Fruit fly (Drosophila melanogaster): ENCODE results near the gene CG13728.

The CG13728 gene

DNA sequence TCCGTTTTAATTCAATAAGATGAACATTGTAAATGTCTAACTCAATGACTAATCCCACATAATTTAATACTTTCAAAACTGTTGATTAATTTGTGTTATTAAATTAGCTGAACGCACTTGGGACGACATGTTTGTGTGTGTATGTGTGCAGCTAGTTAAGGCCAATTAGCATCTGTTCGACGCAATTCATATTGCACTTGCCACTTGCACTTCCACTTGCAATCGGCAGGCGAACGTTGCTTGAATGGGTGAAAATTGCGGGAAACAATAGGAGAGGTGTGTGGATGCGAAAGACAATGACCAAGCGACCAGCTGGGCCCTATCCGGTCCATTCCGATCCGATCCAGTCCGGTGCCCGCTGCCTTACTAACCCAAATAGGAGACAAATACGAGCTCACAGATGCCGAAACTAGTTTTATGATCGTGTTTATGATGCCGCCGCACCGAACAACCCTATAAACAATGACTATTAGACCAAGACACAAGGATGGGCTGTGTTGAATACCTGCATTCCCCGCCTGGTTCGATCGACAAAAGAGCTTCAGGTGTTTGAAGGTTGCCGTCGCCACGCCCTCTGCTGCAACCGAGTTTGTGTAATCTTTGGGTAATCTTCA lies 25.1 kb upstream of the CG13728 start:
- TF ChIP-seq Hr96 (GFP tag; optimal IDR thresholded peaks at IDR 0.05) (no peak), CG7101 (tag; optimal IDR thresholded peaks at IDR 0.05) (no peak), CG12768 (GFP tag; optimal IDR thresholded peaks at IDR 0.05) (no peak), CG11617 (GFP tag; optimal IDR thresholded peaks at IDR 0.05) (no peak), ovo (GFP tag; optimal IDR thresholded peaks at IDR 0.05) (no peak), CG1620 (GFP tag; optimal IDR thresholded peaks at IDR 0.05) (no peak), CG14711 (tag; optimal IDR thresholded peaks at IDR 0.05) (no peak), CG5204 (GFP tag; optimal IDR thresholded peaks at IDR 0.05) (no peak), toe (GFP tag; optimal IDR thresholded peaks at IDR 0.05) (no peak)

DNA sequence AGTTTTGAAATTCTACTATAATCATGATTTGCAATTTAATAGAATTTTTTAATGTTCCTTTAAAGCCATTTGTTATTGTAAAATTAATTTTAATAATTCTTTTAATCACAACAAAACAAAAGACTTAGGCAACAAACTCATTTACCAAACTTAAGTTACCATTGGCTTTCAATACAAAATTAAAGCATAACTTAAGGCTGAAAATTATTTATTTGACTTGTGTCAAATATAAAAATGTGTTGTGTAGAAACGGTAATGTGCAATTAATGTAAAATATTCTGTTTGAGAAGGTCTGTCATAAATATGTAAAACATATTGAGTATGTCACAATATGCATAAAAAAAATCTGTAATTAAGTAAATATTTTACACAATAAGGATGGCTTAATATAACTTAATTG lies 24.5 kb upstream of the CG13728 start:
- TF ChIP-seq ovo (GFP tag; optimal IDR thresholded peaks at IDR 0.05) = no peak
- TF ChIP-seq CG7045 (GFP tag; optimal IDR thresholded peaks at IDR 0.05) = no peak
- TF ChIP-seq toe (GFP tag; optimal IDR thresholded peaks at IDR 0.05) = no peak
- TF ChIP-seq CG1620 (GFP tag; optimal IDR thresholded peaks at IDR 0.05) = no peak
- TF ChIP-seq cnc (optimal IDR thresholded peaks at IDR 0.05) = no peak

DNA sequence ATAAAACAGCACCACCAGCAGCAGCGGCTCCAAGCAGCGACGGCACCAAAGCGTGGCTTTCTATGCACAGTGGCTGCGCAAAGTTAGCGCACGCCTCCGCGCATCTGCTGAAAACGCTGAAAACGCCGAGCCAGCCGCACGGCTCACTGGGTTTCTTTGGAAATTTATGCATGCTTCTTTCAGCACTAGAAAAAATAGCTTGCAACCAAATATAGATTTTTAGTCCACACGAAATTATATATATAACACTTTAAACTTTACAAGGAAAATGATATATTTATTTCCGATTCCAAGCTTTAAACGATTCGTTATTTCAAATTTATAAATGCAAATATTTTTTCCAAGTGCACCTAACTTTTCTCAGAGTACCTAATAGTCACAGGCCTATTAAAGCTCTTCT lies 22.1 kb upstream of the CG13728 start:
- TF ChIP-seq pad (GFP tag; optimal IDR thresholded peaks at IDR 0.05) (no peak), CG7045 (GFP tag; optimal IDR thresholded peaks at IDR 0.05) (no peak), ovo (GFP tag; optimal IDR thresholded peaks at IDR 0.05) (no peak), CG33017 (tag; optimal IDR thresholded peaks at IDR 0.05) (no peak), CG7101 (tag; optimal IDR thresholded peaks at IDR 0.05) (no peak), Hr96 (GFP tag; optimal IDR thresholded peaks at IDR 0.05) (no peak), bab1 (GFP tag; optimal IDR thresholded peaks at IDR 0.05) (no peak), Mnt (GFP tag; optimal IDR thresholded peaks at IDR 0.05) (no peak), toe (GFP tag; optimal IDR thresholded peaks at IDR 0.05) (no peak), CG11617 (GFP tag; optimal IDR thresholded peaks at IDR 0.05) (no peak), CG14711 (tag; optimal IDR thresholded peaks at IDR 0.05) (no peak), CG1620 (GFP tag; optimal IDR thresholded peaks at IDR 0.05) (no peak), tj (GFP tag; optimal IDR thresholded peaks at IDR 0.05) (no peak), kay (GFP tag; ENCODE audit: borderline replicate concordance) (no peak), Clk (GFP tag; optimal IDR thresholded peaks at IDR 0.05) (no peak), cic (GFP tag; optimal IDR thresholded peaks at IDR 0.05) (no peak), Crg-1 (GFP tag; optimal IDR thresholded peaks at IDR 0.05) (no peak), CG12768 (GFP tag; optimal IDR thresholded peaks at IDR 0.05) (no peak), CG5204 (GFP tag; optimal IDR thresholded peaks at IDR 0.05) (no peak), cnc (optimal IDR thresholded peaks at IDR 0.05) (no peak)

DNA sequence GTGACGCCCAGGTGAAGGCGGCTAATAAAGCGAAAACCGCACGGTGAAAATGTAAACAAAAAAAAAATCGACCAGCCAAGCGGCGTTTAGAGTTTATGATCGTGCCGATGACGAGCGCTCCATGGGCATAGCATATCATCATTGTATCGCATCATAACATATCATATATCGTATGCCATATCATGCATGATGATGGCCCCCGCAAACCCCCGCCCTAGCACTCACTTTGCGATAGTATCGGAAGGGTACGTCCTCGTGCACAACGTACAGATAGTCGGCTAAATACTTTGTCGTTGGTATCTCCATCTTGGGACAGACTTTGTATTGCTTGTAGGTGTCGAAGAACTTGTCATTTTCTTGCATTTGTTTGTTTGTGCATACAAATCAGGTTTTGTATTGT lies 20.7 kb upstream of the CG13728 start:
- TF ChIP-seq Mnt (GFP tag; optimal IDR thresholded peaks at IDR 0.05) (no peak), Clk (GFP tag; optimal IDR thresholded peaks at IDR 0.05) (no peak), CG33017 (tag; optimal IDR thresholded peaks at IDR 0.05) (no peak), CG11617 (GFP tag; optimal IDR thresholded peaks at IDR 0.05) (no peak), CG14711 (tag; optimal IDR thresholded peaks at IDR 0.05) (no peak), cic (GFP tag; optimal IDR thresholded peaks at IDR 0.05) (no peak), CG7101 (tag; optimal IDR thresholded peaks at IDR 0.05) (no peak), kay (GFP tag; ENCODE audit: borderline replicate concordance) (no peak), CG5204 (GFP tag; optimal IDR thresholded peaks at IDR 0.05) (no peak), bab1 (GFP tag; optimal IDR thresholded peaks at IDR 0.05) (no peak), ovo (GFP tag; optimal IDR thresholded peaks at IDR 0.05) (no peak), tj (GFP tag; optimal IDR thresholded peaks at IDR 0.05) (no peak), CG7045 (GFP tag; optimal IDR thresholded peaks at IDR 0.05) (no peak), CG1620 (GFP tag; optimal IDR thresholded peaks at IDR 0.05) (no peak)

DNA sequence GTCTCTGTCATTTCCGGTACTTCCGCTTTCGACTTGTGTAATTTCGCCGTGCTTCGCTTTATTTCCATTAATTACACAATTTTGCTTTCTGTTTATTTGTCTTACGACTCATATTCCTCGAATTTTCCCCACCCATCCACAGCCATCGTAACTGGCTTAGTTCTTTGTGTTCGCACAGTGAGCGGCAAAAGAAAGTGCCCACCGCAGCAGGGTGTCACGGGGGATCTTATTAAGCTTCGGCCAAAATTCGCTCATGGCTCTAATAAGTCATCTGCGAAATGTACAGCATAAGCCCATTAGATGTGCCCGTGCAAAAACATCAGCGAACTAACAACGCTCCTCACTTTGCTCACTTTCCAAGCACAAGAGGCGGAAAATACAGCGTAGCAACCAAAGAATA lies 19.9 kb upstream of the CG13728 start:
- TF ChIP-seq CG1620 (GFP tag; optimal IDR thresholded peaks at IDR 0.05) = no peak
- TF ChIP-seq kay (GFP tag; ENCODE audit: borderline replicate concordance) = no peak
- TF ChIP-seq pad (GFP tag; optimal IDR thresholded peaks at IDR 0.05) = no peak
- TF ChIP-seq CG33017 (tag; optimal IDR thresholded peaks at IDR 0.05) = no peak
- no peak for TF ChIP-seq CG11617 (GFP tag; optimal IDR thresholded peaks at IDR 0.05)
- TF ChIP-seq tj (GFP tag; optimal IDR thresholded peaks at IDR 0.05) = no peak
- no peak for TF ChIP-seq Crg-1 (GFP tag; optimal IDR thresholded peaks at IDR 0.05)
- no peak for TF ChIP-seq CG12768 (GFP tag; optimal IDR thresholded peaks at IDR 0.05)
- TF ChIP-seq CG5204 (GFP tag; optimal IDR thresholded peaks at IDR 0.05) = no peak
- TF ChIP-seq CG14711 (tag; optimal IDR thresholded peaks at IDR 0.05) = no peak
- TF ChIP-seq CG7101 (tag; optimal IDR thresholded peaks at IDR 0.05) = no peak
- TF ChIP-seq CG7045 (GFP tag; optimal IDR thresholded peaks at IDR 0.05) = no peak
- no peak for TF ChIP-seq cnc (optimal IDR thresholded peaks at IDR 0.05)
- no peak for TF ChIP-seq bab1 (GFP tag; optimal IDR thresholded peaks at IDR 0.05)
- no peak for TF ChIP-seq cic (GFP tag; optimal IDR thresholded peaks at IDR 0.05)
- TF ChIP-seq ovo (GFP tag; optimal IDR thresholded peaks at IDR 0.05) = no peak
- no peak for TF ChIP-seq Mnt (GFP tag; optimal IDR thresholded peaks at IDR 0.05)
- no peak for TF ChIP-seq toe (GFP tag; optimal IDR thresholded peaks at IDR 0.05)
- TF ChIP-seq Hr96 (GFP tag; optimal IDR thresholded peaks at IDR 0.05) = no peak
- TF ChIP-seq Clk (GFP tag; optimal IDR thresholded peaks at IDR 0.05) = no peak

DNA sequence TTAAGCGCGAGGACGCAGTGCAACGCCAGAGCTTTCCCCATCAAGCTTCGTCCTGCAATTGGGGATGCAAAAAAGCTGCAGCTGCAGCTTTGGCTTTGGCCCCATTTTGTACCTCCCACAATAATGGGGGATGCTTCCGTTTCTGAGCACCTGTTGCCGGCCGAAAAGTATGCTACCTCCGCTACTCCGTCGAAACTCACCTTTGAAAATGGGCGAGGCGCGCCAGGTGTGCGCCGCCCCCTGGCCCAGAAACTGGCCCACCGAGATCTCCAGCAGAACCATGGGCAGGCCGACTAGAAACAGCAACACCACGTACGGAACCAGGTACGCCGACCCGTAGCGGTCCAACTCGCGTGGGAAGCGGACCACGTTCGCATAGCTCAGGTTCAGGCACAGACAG lies 18.9 kb upstream of the CG13728 start:
- TF ChIP-seq CG33017 (tag; optimal IDR thresholded peaks at IDR 0.05) = no peak
- TF ChIP-seq CG14711 (tag; optimal IDR thresholded peaks at IDR 0.05) = no peak
- no peak for TF ChIP-seq pad (GFP tag; optimal IDR thresholded peaks at IDR 0.05)
- no peak for TF ChIP-seq Crg-1 (GFP tag; optimal IDR thresholded peaks at IDR 0.05)

dm6 chr3L:17400911-17401310 lies 18.4 kb upstream of the CG13728 start:
- TF ChIP-seq Hr96 (GFP tag; optimal IDR thresholded peaks at IDR 0.05) (peak; percentile 34), CG12768 (GFP tag; optimal IDR thresholded peaks at IDR 0.05) (peak; percentile 77), CG33017 (tag; optimal IDR thresholded peaks at IDR 0.05) (peak; percentile 16), CG7045 (GFP tag; optimal IDR thresholded peaks at IDR 0.05) (peak; percentile 91), kay (GFP tag; ENCODE audit: borderline replicate concordance) (no peak), Crg-1 (GFP tag; optimal IDR thresholded peaks at IDR 0.05) (peak; percentile 71), CG1620 (GFP tag; optimal IDR thresholded peaks at IDR 0.05) (peak; percentile 37), CG11617 (GFP tag; optimal IDR thresholded peaks at IDR 0.05) (no peak), CG14711 (tag; optimal IDR thresholded peaks at IDR 0.05) (no peak), ovo (GFP tag; optimal IDR thresholded peaks at IDR 0.05) (peak; percentile 11), cnc (optimal IDR thresholded peaks at IDR 0.05) (no peak), bab1 (GFP tag; optimal IDR thresholded peaks at IDR 0.05) (no peak), Mnt (GFP tag; optimal IDR thresholded peaks at IDR 0.05) (peak; percentile 8), toe (GFP tag; optimal IDR thresholded peaks at IDR 0.05) (peak; percentile 47), pad (GFP tag; optimal IDR thresholded peaks at IDR 0.05) (peak; percentile 50), CG7101 (tag; optimal IDR thresholded peaks at IDR 0.05) (peak; percentile 54), cic (GFP tag; optimal IDR thresholded peaks at IDR 0.05) (peak; percentile 70), CG5204 (GFP tag; optimal IDR thresholded peaks at IDR 0.05) (peak; percentile 68), tj (GFP tag; optimal IDR thresholded peaks at IDR 0.05) (no peak), Clk (GFP tag; optimal IDR thresholded peaks at IDR 0.05) (peak; percentile 55)

All from whole organism, adult.